Worm (Caenorhabditis elegans) whole organism, L1 larva: ENCODE data around the gene enri-1.

ENCODE experiments used
- blmp-1 ChIP-seq: fragments of 150-350 bp; optimal IDR thresholded peaks from 2 replicates; lab custom pipeline; 2014; ENCODE audit warnings: missing biosample characterization, missing genetic modification characterization
- elt-3 ChIP-seq, 6 experiments: fragments of 150-350 bp in 1 of 6; sonication (generic microtip); optimal IDR thresholded peaks; 2 replicates each; lab custom pipeline; 2017 to 2018; ENCODE audit warnings: missing biosample characterization in 6 of 6, missing genetic modification characterization in 6 of 6, inconsistent platforms in 1 of 6
- grh-1 ChIP-seq: fragments of 200-800 bp; sonication (Bioruptor generic); IDR thresholded peaks from 2 replicates; pipeline ENCODE4 v1.3.6; 2022; ENCODE audit warnings: missing genetic modification reagents, missing genetic modification characterization, missing compliant biosample characterization
- isw-1 ChIP-seq: fragments of 200-800 bp; sonication (Bioruptor generic); IDR thresholded peaks from 2 replicates; pipeline ENCODE4 v1.3.6; 2022; ENCODE audit warnings: missing genetic modification characterization, missing compliant biosample characterization
- lir-3 ChIP-seq: sonication (generic microtip); optimal IDR thresholded peaks from 2 replicates; lab custom pipeline; 2016; ENCODE audit warnings: mild to moderate bottlenecking, missing genetic modification characterization, moderate library complexity, missing compliant biosample characterization; ENCODE audit not compliant: poor library complexity
- mdl-1 ChIP-seq, 2 experiments: fragments of 150-350 bp; optimal IDR thresholded peaks; 2 replicates each; lab custom pipeline; 2014 to 2017; ENCODE audit warnings: missing biosample characterization in 2 of 2, missing genetic modification characterization in 2 of 2, inconsistent platforms in 1 of 2
- nhr-77 ChIP-seq: fragments of 150-350 bp; optimal IDR thresholded peaks from 2 replicates; lab custom pipeline; 2014; ENCODE audit warnings: missing biosample characterization, missing genetic modification characterization
- nhr-85 ChIP-seq: sonication (generic microtip); peaks from one replicate; lab custom pipeline; 2016; ENCODE audit warnings: missing genetic modification characterization, inconsistent platforms, missing compliant biosample characterization
- pqm-1 ChIP-seq: sonication (generic microtip); optimal IDR thresholded peaks from 3 replicates; lab custom pipeline; 2017; ENCODE audit warnings: missing biosample characterization, missing genetic modification characterization
- snpc-4 ChIP-seq: fragments of 150-350 bp; optimal IDR thresholded peaks from 2 replicates; lab custom pipeline; 2014; ENCODE audit warnings: missing biosample characterization, missing genetic modification characterization
- sptf-1 ChIP-seq: fragments of 150-350 bp; optimal IDR thresholded peaks from 2 replicates; lab custom pipeline; 2014; ENCODE audit warnings: missing biosample characterization, missing genetic modification characterization
- swsn-7 ChIP-seq: sonication (generic microtip); optimal IDR thresholded peaks from 2 replicates; lab custom pipeline; 2016; ENCODE audit warnings: missing genetic modification characterization, missing compliant biosample characterization
- zag-1 ChIP-seq: fragments of 150-350 bp; optimal IDR thresholded peaks from 2 replicates; lab custom pipeline; 2014; ENCODE audit warnings: missing biosample characterization, missing genetic modification characterization
- ztf-11 ChIP-seq, 2 experiments: sonication (generic microtip); optimal IDR thresholded peaks; 2 replicates each; lab custom pipeline; 2016 to 2017; ENCODE audit warnings: missing genetic modification characterization in 2 of 2, missing biosample characterization in 1 of 2, missing compliant biosample characterization in 1 of 2

DNA sequence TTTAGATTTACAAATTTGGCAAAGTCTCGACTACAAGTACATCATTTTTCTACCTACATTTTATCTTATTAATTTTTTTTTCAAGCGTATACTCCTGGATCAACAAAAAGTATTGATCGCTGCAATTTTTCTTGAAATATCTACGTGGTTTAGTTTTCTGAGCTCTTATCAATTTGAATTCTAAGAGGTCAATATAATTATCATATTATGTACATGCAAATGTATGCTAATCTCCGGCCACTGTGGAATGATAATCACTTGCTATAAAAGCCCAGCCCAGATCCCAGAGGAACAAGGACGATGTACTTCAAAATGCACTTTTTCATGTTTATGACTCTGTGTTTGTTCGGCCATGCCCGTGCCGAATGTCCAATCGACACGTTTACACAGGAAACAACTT, 15.4 kb upstream of the enri-1 start, which contains the start of gene F43C11.1:
- no peak for TF ChIP-seq mdl-1 (tag; optimal IDR thresholded peaks at IDR 0.05; lab: Kevin White, UChicago)
- TF ChIP-seq pqm-1 (tag; lab: Kevin White, UChicago): no peak
- no peak for TF ChIP-seq grh-1 (GFP tag; lab: Robert Waterston, UW)
- no peak for TF ChIP-seq nhr-77 (tag; lab: Kevin White, UChicago)
- TF ChIP-seq zag-1: no peak
- TF ChIP-seq blmp-1 (tag; lab: Kevin White, UChicago): no peak
- no peak for TF ChIP-seq sptf-1
- no peak for TF ChIP-seq isw-1 (GFP tag; lab: Robert Waterston, UW)
- no peak for TF ChIP-seq nhr-85
- TF ChIP-seq elt-3 (tag; optimal IDR thresholded peaks at IDR 0.05; lab: Kevin White, UChicago): no peak
- no peak for TF ChIP-seq swsn-7 (tag; lab: Kevin White, UChicago)
- TF ChIP-seq ztf-11 (tag; optimal IDR thresholded peaks at IDR 0.05; lab: Kevin White, UChicago): no peak
- no peak for TF ChIP-seq snpc-4
- no peak for TF ChIP-seq lir-3 (tag; lab: Kevin White, UChicago)
